Worm (Caenorhabditis elegans): ENCODE data around the gene C05B5.1.

Gene C05B5.1

ce11 chrIII:10001060-10001459 is 12.8 kb upstream of the C05B5.1 start, which contains the start of gene C05B5.5:
TSS of gene C05B5.5 (plus strand) at chrIII:10001360.
- TF ChIP-seq F52B5.7 (tag; optimal IDR thresholded peaks at IDR 0.05) (no peak), somi-1 (GFP tag; optimal IDR thresholded peaks at IDR 0.05) (no peak), madf-3 (GFP tag; IDR thresholded peaks at IDR 0.05) (no peak), F57C9.4 (tag; optimal IDR thresholded peaks at IDR 0.05) (no peak), Y79H2A.3 (GFP tag; conservative IDR thresholded peaks at IDR 0.05) (no peak), madf-6 (GFP tag; IDR thresholded peaks at IDR 0.05) (no peak), F22D6.2 (tag; optimal IDR thresholded peaks at IDR 0.05) (no peak), fkh-3 (tag; optimal IDR thresholded peaks at IDR 0.05) (no peak), madf-8 (GFP tag; conservative IDR thresholded peaks at IDR 0.05) (no peak)

ce11 chrIII:10000428-10000827 is 12.2 kb upstream of the C05B5.1 start, which contains the start of gene C05B5.2:
TSS of gene C05B5.2 (minus strand) at chrIII:10000528.
- no peak for TF ChIP-seq F10E7.11 (tag; optimal IDR thresholded peaks at IDR 0.05)
- TF ChIP-seq dpl-1 (GFP tag; optimal IDR thresholded peaks at IDR 0.05): no peak
- TF ChIP-seq let-526 (GFP tag; IDR thresholded peaks at IDR 0.05): no peak
- no peak for TF ChIP-seq D2030.7 (GFP tag; IDR thresholded peaks at IDR 0.05)
- no peak for TF ChIP-seq F57A8.1 (GFP tag; optimal IDR thresholded peaks at IDR 0.05)
- no peak for TF ChIP-seq nhr-80 (tag; optimal IDR thresholded peaks at IDR 0.05)
- no peak for TF ChIP-seq nfyb-1 (GFP tag; IDR thresholded peaks at IDR 0.05)
- no peak for TF ChIP-seq ztf-28 (GFP tag; IDR thresholded peaks at IDR 0.05)
- TF ChIP-seq chd-7 (tag; optimal IDR thresholded peaks at IDR 0.05): no peak
- no peak for TF ChIP-seq Y56A3A.18 (GFP tag; IDR thresholded peaks at IDR 0.05)
- no peak for TF ChIP-seq Y53G8AR.9 (GFP tag; conservative IDR thresholded peaks at IDR 0.05)
- no peak for TF ChIP-seq ets-4 (GFP tag; optimal IDR thresholded peaks at IDR 0.05)
- TF ChIP-seq lin-54 (GFP tag; optimal IDR thresholded peaks at IDR 0.05): no peak
- no peak for TF ChIP-seq ccch-3 (GFP tag; optimal IDR thresholded peaks at IDR 0.05)

- TF ChIP-seq egl-18 (GFP tag; IDR thresholded peaks at IDR 0.05) (no peak), Y95B8A.8 (GFP tag; IDR thresholded peaks at IDR 0.05) (no peak), dox-1 (GFP tag; IDR thresholded peaks at IDR 0.05) (no peak), unc-62 (GFP tag; optimal IDR thresholded peaks at IDR 0.05) (no peak), F57C9.4 (tag; optimal IDR thresholded peaks at IDR 0.05) (no peak), attf-5 (GFP tag; optimal IDR thresholded peaks at IDR 0.05) (no peak), madf-10 (tag; optimal IDR thresholded peaks at IDR 0.05) (no peak), ZK185.1 (tag; optimal IDR thresholded peaks at IDR 0.05; ENCODE audit: poor library complexity, severe bottlenecking) (no peak), nhr-80 (tag; optimal IDR thresholded peaks at IDR 0.05) (no peak), rpc-1 (optimal IDR thresholded peaks at IDR 0.05) (no peak), rpc-1 (tag; optimal IDR thresholded peaks at IDR 0.05) (no peak)
These were observed 11.0 kb upstream of the C05B5.1 start, which contains the start of gene C05B5.17 for ce11 chrIII:9999235-9999634. TSS of gene C05B5.17 (minus strand) at chrIII:9999335.

- TF ChIP-seq madf-6 (GFP tag; IDR thresholded peaks at IDR 0.05) (no peak), zim-3 (tag; optimal IDR thresholded peaks at IDR 0.05) (no peak), Y67H2A.10 (GFP tag; conservative IDR thresholded peaks at IDR 0.05) (no peak), lin-26 (GFP tag; IDR thresholded peaks at IDR 0.05) (no peak), F23B12.7 (tag; optimal IDR thresholded peaks at IDR 0.05; ENCODE audit: insufficient read depth) (no peak)
These were observed 9.6 kb upstream of the C05B5.1 start, which contains the start of gene pqn-8 for ce11 chrIII:9997890-9998289. TSS of gene pqn-8 (minus strand) at chrIII:9997990.

All from whole organism, young adult.